Worm (Caenorhabditis elegans): ENCODE results near the gene C26B9.3.
A peak's percentile ranks its signal among the peaks of the same experiment; 100 is the strongest.

Gene C26B9.3

DNA sequence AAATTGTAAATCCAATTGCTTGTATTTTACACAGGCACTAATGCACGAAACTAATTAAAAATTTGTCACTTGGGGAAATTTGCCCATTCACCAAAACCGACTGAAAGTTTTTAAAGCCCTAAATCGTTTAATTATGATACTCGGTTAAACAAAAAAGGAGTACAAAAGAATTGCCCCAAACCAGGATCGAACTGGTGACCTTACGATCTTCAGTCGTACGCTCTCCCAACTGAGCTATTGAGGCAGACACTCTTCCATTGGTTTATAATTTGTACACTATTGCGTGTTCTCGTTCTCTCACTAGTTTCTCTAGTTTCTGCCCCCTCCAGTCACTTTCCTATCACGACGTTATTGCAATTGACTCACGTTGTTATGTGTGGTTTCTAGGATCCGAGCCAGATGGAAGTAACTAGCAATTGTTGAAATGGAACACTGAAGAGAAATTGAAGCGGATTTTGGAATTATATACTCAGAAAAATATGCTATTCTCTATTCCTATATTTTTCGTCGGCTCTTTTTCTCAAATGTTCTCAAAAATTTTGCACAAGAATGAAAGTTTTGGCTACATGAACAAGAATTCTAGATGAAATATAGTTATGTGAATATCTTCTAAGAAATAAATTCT is 18.8 kb upstream of the C26B9.3 start (continued):
- TF ChIP-seq Y75B8A.6 (GFP tag; IDR thresholded peaks at IDR 0.05): 0 out of 2 replicates have a peak, but pooled peaks have one; percentile 13
- peak; percentile 18 for TF ChIP-seq T20F7.1 (GFP tag; optimal IDR thresholded peaks at IDR 0.05)
- TF ChIP-seq dve-1 (tag; optimal IDR thresholded peaks at IDR 0.05; ENCODE audit: insufficient read depth): peak; percentile 58
- TF ChIP-seq mep-1 (tag; optimal IDR thresholded peaks at IDR 0.05): peak; percentile 39
- TF ChIP-seq aly-2 (tag; optimal IDR thresholded peaks at IDR 0.05): no peak
- TF ChIP-seq nhr-6 (tag; optimal IDR thresholded peaks at IDR 0.05): no peak
- no peak for TF ChIP-seq ceh-82 (tag; optimal IDR thresholded peaks at IDR 0.05)
- no peak for TF ChIP-seq zfp-3 (GFP tag; conservative IDR thresholded peaks at IDR 0.05)
- TF ChIP-seq nhr-25 (tag; optimal IDR thresholded peaks at IDR 0.05; ENCODE audit: borderline replicate concordance, insufficient read depth): no peak
- TF ChIP-seq ztf-7 (tag; optimal IDR thresholded peaks at IDR 0.05): peak; percentile 68
- TF ChIP-seq sdz-12 (GFP tag; optimal IDR thresholded peaks at IDR 0.05): peak; percentile 58
- no peak for TF ChIP-seq skn-1 (tag; optimal IDR thresholded peaks at IDR 0.05)
- TF ChIP-seq lin-13 (GFP tag; optimal IDR thresholded peaks at IDR 0.05): no peak
- TF ChIP-seq attf-4 (tag; optimal IDR thresholded peaks at IDR 0.05): peak; percentile 47
- TF ChIP-seq lin-15B (tag; optimal IDR thresholded peaks at IDR 0.05): no peak
- TF ChIP-seq duxl-1 (tag; optimal IDR thresholded peaks at IDR 0.05; ENCODE audit: poor library complexity): no peak
- peak; percentile 58; the same call in 1 of the 2 replicates for TF ChIP-seq pha-4 (GFP tag; IDR thresholded peaks at IDR 0.05)
- no peak for TF ChIP-seq pha-4 (tag; optimal IDR thresholded peaks at IDR 0.05)
- peak; percentile 61; the same call in 1 of the 2 replicates for TF ChIP-seq ZK337.2 (GFP tag; IDR thresholded peaks at IDR 0.05)
- no peak for TF ChIP-seq unc-130 (GFP tag; optimal IDR thresholded peaks at IDR 0.05)
- TF ChIP-seq nhr-28 (tag; optimal IDR thresholded peaks at IDR 0.05): peak; percentile 13
- TF ChIP-seq F37D6.2 (tag; optimal IDR thresholded peaks at IDR 0.05): peak; percentile 51
- peak; percentile 75; the same call in 1 of the 2 replicates for TF ChIP-seq nhr-42 (GFP tag; IDR thresholded peaks at IDR 0.05)
- no peak for TF ChIP-seq ceh-32 (tag; optimal IDR thresholded peaks at IDR 0.05; ENCODE audit: poor library complexity)
- TF ChIP-seq pqm-1 (tag; optimal IDR thresholded peaks at IDR 0.05): no peak
- 0 out of 2 replicates have a peak, but pooled peaks have one; percentile 31 for TF ChIP-seq tra-1 (GFP tag; IDR thresholded peaks at IDR 0.05)
- TF ChIP-seq snpc-4 (tag; optimal IDR thresholded peaks at IDR 0.05): peak; percentile 15
- no peak for TF ChIP-seq ces-1 (GFP tag; optimal IDR thresholded peaks at IDR 0.05)
- TF ChIP-seq zag-1 (tag; optimal IDR thresholded peaks at IDR 0.05): no peak
- no peak; the same call in 1 of the 2 replicates for TF ChIP-seq Y48G9A.11 (GFP tag; IDR thresholded peaks at IDR 0.05)
- TF ChIP-seq arid-1 (GFP tag; conservative IDR thresholded peaks at IDR 0.05): peak; percentile 61; the same call in 1 of the 2 replicates
- TF ChIP-seq cey-2 (tag; optimal IDR thresholded peaks at IDR 0.05; ENCODE audit: borderline replicate concordance, insufficient read depth): no peak
- TF ChIP-seq F10B5.3 (tag; optimal IDR thresholded peaks at IDR 0.05): no peak
- TF ChIP-seq nhr-111 (GFP tag; optimal IDR thresholded peaks at IDR 0.05): peak; percentile 68
- TF ChIP-seq dmd-8 (GFP tag; IDR thresholded peaks at IDR 0.05): no peak; the same call in 1 of the 2 replicates
- peak; percentile 79; the same call in 1 of the 2 replicates for TF ChIP-seq F26F4.8 (GFP tag; conservative IDR thresholded peaks at IDR 0.05)
- no peak for TF ChIP-seq nhr-41 (GFP tag; IDR thresholded peaks at IDR 0.05)
- TF ChIP-seq madf-9 (GFP tag; conservative IDR thresholded peaks at IDR 0.05): peak; percentile 73
- no peak for TF ChIP-seq hif-1 (tag; optimal IDR thresholded peaks at IDR 0.05)
- TF ChIP-seq F44E2.7 (GFP tag; IDR thresholded peaks at IDR 0.05): peak; percentile 86; the same call in 1 of the 2 replicates
- TF ChIP-seq egl-43 (GFP tag; IDR thresholded peaks at IDR 0.05): no peak
- peak; percentile 98 for TF ChIP-seq aha-1 (tag)
- TF ChIP-seq nhr-76 (tag; optimal IDR thresholded peaks at IDR 0.05): no peak
- TF ChIP-seq dmd-6 (GFP tag; IDR thresholded peaks at IDR 0.05): peak; percentile 57
- peak; percentile 63 for TF ChIP-seq mxl-3 (GFP tag; optimal IDR thresholded peaks at IDR 0.05)
- TF ChIP-seq spr-1 (tag; optimal IDR thresholded peaks at IDR 0.05): peak; percentile 11
- peak; percentile 39 for TF ChIP-seq zip-2 (tag; optimal IDR thresholded peaks at IDR 0.05)
- peak; percentile 61 for TF ChIP-seq rbr-2 (tag; optimal IDR thresholded peaks at IDR 0.05)
- no peak for TF ChIP-seq T26A8.4 (GFP tag; IDR thresholded peaks at IDR 0.05)
- peak; percentile 33; the same call in 1 of the 2 replicates for TF ChIP-seq lin-29 (GFP tag; IDR thresholded peaks at IDR 0.05)

Data from whole organism, L4 larva.